Worm (Caenorhabditis elegans) whole organism, L3 larva: Measurements from ENCODE around the gene csn-6.

Source experiments
- aly-2 ChIP-seq: fragments of 150-350 bp; optimal IDR thresholded peaks from 2 replicates; lab custom pipeline; 2014; ENCODE audit warnings: missing biosample characterization, missing genetic modification characterization
- jun-1 ChIP-seq: fragments of 150-350 bp; optimal IDR thresholded peaks from 2 replicates; lab custom pipeline; 2014; ENCODE audit warnings: missing biosample characterization, missing genetic modification reagents, missing genetic modification characterization
- nhr-11 ChIP-seq: fragments of 150-350 bp; optimal IDR thresholded peaks from 2 replicates; lab custom pipeline; 2014; ENCODE audit warnings: missing biosample characterization, missing genetic modification characterization

- TF ChIP-seq aly-2 (tag; lab: Kevin White, UChicago) (no peak), nhr-11 (tag; lab: Kevin White, UChicago) (no peak), jun-1 (tag; lab: Kevin White, UChicago) (no peak)
Measured at ce11 chrIV:13299648-13300047, 976 bp upstream of the csn-6 start.
